Worm (Caenorhabditis elegans): ENCODE results near the gene srx-32.
A peak's percentile ranks its signal among the peaks of the same experiment; 100 is the strongest.

Gene srx-32

ce11 chrV:777285-777684 lies 43.2 kb downstream of the srx-32 start, which contains the start of gene R09E12.9:
Gene R09E12.9 (plus strand): TSS chrV:777600.
- TF ChIP-seq nhr-42 (GFP tag; IDR thresholded peaks at IDR 0.05) (peak; percentile 95), dpl-1 (GFP tag; optimal IDR thresholded peaks at IDR 0.05) (peak; percentile 3), duxl-1 (tag; optimal IDR thresholded peaks at IDR 0.05; ENCODE audit: poor library complexity) (peak; percentile 20), lin-38 (GFP tag; IDR thresholded peaks at IDR 0.05) (no peak), nhr-77 (tag; optimal IDR thresholded peaks at IDR 0.05) (peak; percentile 100), Y5F2A.4 (GFP tag; optimal IDR thresholded peaks at IDR 0.05) (no peak), nhr-28 (tag; optimal IDR thresholded peaks at IDR 0.05) (peak; percentile 100), aly-2 (tag; optimal IDR thresholded peaks at IDR 0.05) (no peak), lin-39 (tag; optimal IDR thresholded peaks at IDR 0.05) (no peak)

- TF ChIP-seq ZK546.5 (tag; optimal IDR thresholded peaks at IDR 0.05) (no peak), egl-27 (tag; optimal IDR thresholded peaks at IDR 0.05) (no peak), dmd-9 (GFP tag; IDR thresholded peaks at IDR 0.05) (no peak), nhr-42 (GFP tag; IDR thresholded peaks at IDR 0.05) (0 out of 2 replicates have a peak, but pooled peaks have one; percentile 38), lin-15B (tag; optimal IDR thresholded peaks at IDR 0.05) (no peak), fkh-10 (GFP tag; optimal IDR thresholded peaks at IDR 0.05) (no peak), nhr-237 (tag; optimal IDR thresholded peaks at IDR 0.05) (no peak), nhr-28 (tag; optimal IDR thresholded peaks at IDR 0.05) (no peak), ctbp-1 (GFP tag; IDR thresholded peaks at IDR 0.05) (0 out of 2 replicates have a peak, but pooled peaks have one; percentile 21), unc-130 (GFP tag; optimal IDR thresholded peaks at IDR 0.05) (peak; percentile 6), pqm-1 (tag; optimal IDR thresholded peaks at IDR 0.05) (no peak), tra-1 (GFP tag; IDR thresholded peaks at IDR 0.05) (no peak), nhr-25 (tag; optimal IDR thresholded peaks at IDR 0.05; ENCODE audit: borderline replicate concordance, insufficient read depth) (no peak), unc-62 (GFP tag; optimal IDR thresholded peaks at IDR 0.05 in 1 of 2) (no peak), unc-62 (tag; optimal IDR thresholded peaks at IDR 0.05) (no peak), D1046.2 (GFP tag; IDR thresholded peaks at IDR 0.05) (no peak), duxl-1 (tag; optimal IDR thresholded peaks at IDR 0.05; ENCODE audit: poor library complexity) (no peak), zag-1 (tag; optimal IDR thresholded peaks at IDR 0.05) (no peak), set-16 (GFP tag; IDR thresholded peaks at IDR 0.05) (no peak), daf-8 (GFP tag; IDR thresholded peaks at IDR 0.05) (no peak), mxl-2 (GFP tag; conservative IDR thresholded peaks at IDR 0.05) (no peak), hif-1 (tag; optimal IDR thresholded peaks at IDR 0.05) (no peak), R02D3.7 (tag; optimal IDR thresholded peaks at IDR 0.05) (peak; percentile 60), ceh-32 (tag; optimal IDR thresholded peaks at IDR 0.05; ENCODE audit: poor library complexity) (no peak), T20F7.1 (GFP tag; optimal IDR thresholded peaks at IDR 0.05) (no peak), T26A8.4 (GFP tag; IDR thresholded peaks at IDR 0.05) (0 out of 2 replicates have a peak, but pooled peaks have one; percentile 63), Y5F2A.4 (GFP tag; optimal IDR thresholded peaks at IDR 0.05) (no peak), mxl-3 (GFP tag; optimal IDR thresholded peaks at IDR 0.05) (no peak), ama-1 (optimal IDR thresholded peaks at IDR 0.05) (peak; percentile 69), skn-1 (tag; optimal IDR thresholded peaks at IDR 0.05) (no peak), aly-2 (tag; optimal IDR thresholded peaks at IDR 0.05) (no peak), ceh-44 (GFP tag; IDR thresholded peaks at IDR 0.05) (no peak), lin-1 (GFP tag; IDR thresholded peaks at IDR 0.05) (no peak), nhr-6 (tag; optimal IDR thresholded peaks at IDR 0.05) (no peak), ztf-7 (tag; optimal IDR thresholded peaks at IDR 0.05) (no peak), nhr-111 (GFP tag; optimal IDR thresholded peaks at IDR 0.05) (no peak), dmd-6 (GFP tag; IDR thresholded peaks at IDR 0.05) (no peak), nhr-48 (tag; optimal IDR thresholded peaks at IDR 0.05) (no peak), arid-1 (GFP tag; conservative IDR thresholded peaks at IDR 0.05) (peak; percentile 70), spr-3 (GFP tag; optimal IDR thresholded peaks at IDR 0.05) (no peak), pha-4 (GFP tag; IDR thresholded peaks at IDR 0.05) (peak; percentile 11; the same call in 1 of the 2 replicates), pha-4 (tag; optimal IDR thresholded peaks at IDR 0.05) (no peak), ceh-20 (GFP tag; IDR thresholded peaks at IDR 0.05) (no peak), attf-4 (tag; optimal IDR thresholded peaks at IDR 0.05) (no peak), zip-2 (tag; optimal IDR thresholded peaks at IDR 0.05) (no peak), daf-12 (tag; optimal IDR thresholded peaks at IDR 0.05) (no peak)
Measured at ce11 chrV:774875-775359, 45.6 kb downstream of the srx-32 start, which contains the start of gene srbc-58. Gene srbc-58 (plus strand): TSS chrV:774995.
